Worm (Caenorhabditis elegans): ENCODE data around the gene C16A11.2.

- TF ChIP-seq flt-1 (GFP tag; IDR thresholded peaks at IDR 0.05), result no peak
- no peak for TF ChIP-seq tab-1 (GFP tag; IDR thresholded peaks at IDR 0.05)
- no peak for TF ChIP-seq ztf-29 (GFP tag; IDR thresholded peaks at IDR 0.05)
- no peak for TF ChIP-seq T22C8.4 (GFP tag; IDR thresholded peaks at IDR 0.05)
- TF ChIP-seq med-1 (GFP tag; optimal IDR thresholded peaks at IDR 0.05; ENCODE audit: insufficient read depth), result no peak
- TF ChIP-seq ref-1 (GFP tag; conservative IDR thresholded peaks at IDR 0.05), result no peak
- no peak for TF ChIP-seq ztf-23 (GFP tag; IDR thresholded peaks at IDR 0.05)
- no peak for TF ChIP-seq cog-1 (tag; optimal IDR thresholded peaks at IDR 0.05)
Observed at ce11 chrII:4244959-4245358, 7.0 kb downstream of the C16A11.2 start.
